Worm (Caenorhabditis elegans) whole organism, L2 larva: ENCODE results near the gene T25B9.12.

Experiments
- ZK546.5 ChIP-seq: sonication (generic microtip); optimal IDR thresholded peaks from 2 replicates; lab custom pipeline; 2017; ENCODE audit warnings: missing biosample characterization, missing genetic modification characterization
- alr-1 ChIP-seq: fragments of 150-350 bp; optimal IDR thresholded peaks from 2 replicates; lab custom pipeline; 2014; ENCODE audit warnings: missing biosample characterization, missing genetic modification characterization
- aly-2 ChIP-seq: fragments of 150-350 bp; optimal IDR thresholded peaks from 2 replicates; lab custom pipeline; 2014; ENCODE audit warnings: missing biosample characterization, missing genetic modification characterization
- blmp-1 ChIP-seq: sonication (generic microtip); optimal IDR thresholded peaks from 2 replicates; lab custom pipeline; 2017; ENCODE audit warnings: missing genetic modification characterization, mild to moderate bottlenecking, missing compliant biosample characterization, antibody characterized with exemption, moderate library complexity; ENCODE audit not compliant: insufficient read depth
- egl-27 ChIP-seq: sonication (generic microtip); optimal IDR thresholded peaks from 3 replicates; lab custom pipeline; 2017; ENCODE audit warnings: missing biosample characterization, missing genetic modification reagents, missing genetic modification characterization
- nhr-12 ChIP-seq: fragments of 150-350 bp; optimal IDR thresholded peaks from 2 replicates; lab custom pipeline; 2014; ENCODE audit warnings: missing biosample characterization, missing genetic modification characterization
- nhr-237 ChIP-seq: fragments of 150-350 bp; optimal IDR thresholded peaks from 2 replicates; lab custom pipeline; 2014; ENCODE audit warnings: missing biosample characterization, missing genetic modification characterization
- nhr-25 ChIP-seq: fragments of 150-350 bp; sonication (generic microtip); optimal IDR thresholded peaks from 3 replicates; lab custom pipeline; 2014; ENCODE audit warnings: missing biosample characterization, missing genetic modification characterization
- skn-1 ChIP-seq: sonication (generic microtip); optimal IDR thresholded peaks from 2 replicates; lab custom pipeline; 2017; ENCODE audit warnings: missing biosample characterization, missing genetic modification characterization
- zag-1 ChIP-seq: fragments of 150-350 bp; optimal IDR thresholded peaks from 2 replicates; lab custom pipeline; 2014; ENCODE audit warnings: missing biosample characterization, missing genetic modification characterization
- ztf-11 ChIP-seq: sonication (generic microtip); optimal IDR thresholded peaks from 2 replicates; lab custom pipeline; 2017; ENCODE audit warnings: missing biosample characterization, missing genetic modification characterization

DNA sequence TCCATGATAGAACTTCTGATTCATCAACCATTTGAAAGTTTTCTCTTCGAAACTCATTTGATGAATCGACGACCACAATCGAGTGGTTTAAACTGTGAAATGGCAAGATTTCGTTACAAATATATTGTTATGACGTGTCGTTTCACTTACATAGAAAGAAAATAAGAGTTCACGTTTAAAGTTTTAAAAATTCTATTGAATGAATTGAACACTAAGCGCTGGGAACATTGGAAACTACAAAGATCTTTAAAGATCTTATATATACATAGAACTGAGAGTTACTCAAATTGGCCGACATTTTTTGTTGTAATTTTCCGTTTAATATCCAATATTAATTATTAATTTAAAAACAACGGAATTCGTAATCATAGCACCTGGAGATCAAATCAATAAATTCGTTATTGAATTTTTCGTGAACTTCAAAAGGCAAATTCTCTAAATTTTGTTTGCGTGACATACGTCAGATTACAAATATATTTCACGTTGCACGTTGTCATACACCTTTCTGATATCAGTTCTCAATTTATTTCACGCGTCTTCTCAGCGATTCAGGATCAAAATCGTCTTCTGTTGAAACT lies 7.4 kb upstream of the T25B9.12 start, which contains the start of the genes T25B9.4 and T25B9.6:
- TF ChIP-seq alr-1 (tag; lab: Kevin White, UChicago) (no peak), aly-2 (tag; lab: Kevin White, UChicago) (no peak), nhr-12 (tag; lab: Kevin White, UChicago) (no peak), skn-1 (no peak), egl-27 (tag; lab: Kevin White, UChicago) (no peak), zag-1 (tag; lab: Kevin White, UChicago) (no peak), ZK546.5 (tag; lab: Kevin White, UChicago) (no peak), nhr-25 (no peak), blmp-1 (tag; lab: Kevin White, UChicago) (no peak), ztf-11 (tag; lab: Kevin White, UChicago) (no peak), nhr-237 (no peak)
